Fruit fly (Drosophila melanogaster) whole organism, embryonic: ENCODE data around the gene CG6048.

Experiments used
- Aef1 ChIP-seq: fragments of 200-800 bp; sonication (Bioruptor generic); IDR thresholded peaks from 3 replicates; pipeline ENCODE4 v1.3.6; 2022; ENCODE audit warnings: missing biosample characterization, missing genetic modification characterization
- Atf6 ChIP-seq: fragments of 200-800 bp; sonication (Bioruptor generic); IDR thresholded peaks from 2 replicates; pipeline ENCODE4 v1.3.6; 2022; ENCODE audit warnings: missing biosample characterization, missing genetic modification characterization
- BEAF-32 ChIP-seq: fragments of 200-800 bp; sonication (Bioruptor generic); optimal IDR thresholded peaks from 3 replicates; lab custom pipeline; 2017; ENCODE audit warnings: missing biosample characterization, missing genetic modification characterization, mild to moderate bottlenecking, moderate library complexity, missing genetic modification reagents
- CG10543 ChIP-seq: fragments of 200-800 bp; sonication (Bioruptor generic); optimal IDR thresholded peaks from 3 replicates; lab custom pipeline; 2017; ENCODE audit warnings: missing biosample characterization, mild to moderate bottlenecking, missing genetic modification characterization, moderate library complexity
- CG11398 ChIP-seq: fragments of 200-800 bp; sonication (Bioruptor generic); optimal IDR thresholded peaks from 2 replicates; lab custom pipeline; 2016; ENCODE audit warnings: missing biosample characterization, missing genetic modification characterization
- CG11723 ChIP-seq: fragments of 200-800 bp; sonication (Bioruptor generic); optimal IDR thresholded peaks from 2 replicates; lab custom pipeline; 2017; ENCODE audit warnings: missing biosample characterization, mild to moderate bottlenecking, missing genetic modification characterization
- CG13287 ChIP-seq: fragments of 200-800 bp; sonication (Bioruptor generic); IDR thresholded peaks from 2 replicates; pipeline ENCODE4 v1.3.6; 2022; ENCODE audit warnings: missing biosample characterization, missing genetic modification characterization; ENCODE audit not compliant: partially characterized antibody
- CG14441 ChIP-seq: fragments of 200-800 bp; sonication (Bioruptor generic); IDR thresholded peaks from 2 replicates; pipeline ENCODE4 v1.3.6; 2022; ENCODE audit warnings: missing biosample characterization, missing genetic modification characterization
- CG14965 ChIP-seq: fragments of 200-800 bp; sonication (Bioruptor generic); optimal IDR thresholded peaks from 2 replicates; lab custom pipeline; 2016; ENCODE audit warnings: missing biosample characterization, missing genetic modification characterization, borderline replicate concordance
- CG15011 ChIP-seq: fragments of 200-800 bp; sonication (Bioruptor generic); optimal IDR thresholded peaks from 3 replicates; lab custom pipeline; 2018; ENCODE audit warnings: missing biosample characterization, mild to moderate bottlenecking, missing genetic modification characterization
- CG15514 ChIP-seq: fragments of 200-800 bp; sonication (Bioruptor generic); optimal IDR thresholded peaks from 3 replicates; lab custom pipeline; 2017; ENCODE audit warnings: missing biosample characterization, missing genetic modification characterization, mild to moderate bottlenecking, moderate library complexity, missing genetic modification reagents
- CG18476 ChIP-seq: fragments of 200-800 bp; sonication (Bioruptor generic); optimal IDR thresholded peaks from 2 replicates; lab custom pipeline; 2016; ENCODE audit warnings: missing biosample characterization, mild to moderate bottlenecking, missing genetic modification characterization
- CG18599 ChIP-seq: fragments of 200-800 bp; sonication (Bioruptor generic); optimal IDR thresholded peaks from 3 replicates; lab custom pipeline; 2017; ENCODE audit warnings: missing biosample characterization, missing genetic modification characterization, mild to moderate bottlenecking, moderate library complexity, missing genetic modification reagents
- CG2129 ChIP-seq: fragments of 200-800 bp; sonication (Bioruptor generic); IDR thresholded peaks from 2 replicates; pipeline ENCODE4 v1.3.6; 2022; ENCODE audit warnings: missing biosample characterization, missing genetic modification characterization; ENCODE audit not compliant: partially characterized antibody
- CG31224 ChIP-seq: fragments of 200-800 bp; sonication (Bioruptor generic); IDR thresholded peaks from 2 replicates; pipeline ENCODE4 v1.3.6; 2022; ENCODE audit warnings: missing biosample characterization, missing genetic modification characterization
- CG33557 ChIP-seq: fragments of 200-800 bp; sonication (Bioruptor generic); optimal IDR thresholded peaks from 2 replicates; lab custom pipeline; 2019; ENCODE audit warnings: missing biosample characterization, mild to moderate bottlenecking, missing genetic modification characterization, moderate library complexity
- CG3995 ChIP-seq: fragments of 200-800 bp; sonication (Bioruptor generic); optimal IDR thresholded peaks from 3 replicates; lab custom pipeline; 2016; ENCODE audit warnings: missing biosample characterization, missing genetic modification characterization
- CG4328 ChIP-seq: fragments of 200-800 bp; sonication (Bioruptor generic); optimal IDR thresholded peaks from 3 replicates; lab custom pipeline; 2017; ENCODE audit warnings: missing biosample characterization, missing genetic modification reagents, missing genetic modification characterization
- CG5245 ChIP-seq: fragments of 200-800 bp; sonication (Bioruptor generic); optimal IDR thresholded peaks from 3 replicates; lab custom pipeline; 2016; ENCODE audit warnings: missing biosample characterization, missing genetic modification characterization
- CG8478 ChIP-seq: fragments of >200 bp; optimal IDR thresholded peaks from 2 replicates; lab custom pipeline; 2018
- CG8924 ChIP-seq: fragments of 200-800 bp; optimal IDR thresholded peaks from 3 replicates; lab custom pipeline; 2019; ENCODE audit warnings: missing biosample characterization, mild to moderate bottlenecking, missing genetic modification characterization, moderate library complexity
- CG9797 ChIP-seq: fragments of 200-800 bp; sonication (Bioruptor generic); optimal IDR thresholded peaks from 3 replicates; lab custom pipeline; 2018; ENCODE audit warnings: missing biosample characterization, mild to moderate bottlenecking, missing genetic modification characterization
- CG9817 ChIP-seq: fragments of 200-800 bp; sonication (Bioruptor generic); optimal IDR thresholded peaks from 2 replicates; lab custom pipeline; 2018; ENCODE audit warnings: missing biosample characterization, mild to moderate bottlenecking, missing genetic modification characterization, moderate library complexity
- CkIIα-i1 ChIP-seq: fragments of 200-800 bp; sonication (Bioruptor generic); IDR thresholded peaks from 2 replicates; pipeline ENCODE4 v1.3.6; 2022; ENCODE audit warnings: missing biosample characterization, missing genetic modification characterization
- Dad ChIP-seq: fragments of 200-800 bp; sonication (Bioruptor generic); optimal IDR thresholded peaks from 3 replicates; lab custom pipeline; 2016; ENCODE audit warnings: missing biosample characterization, missing genetic modification characterization
- Lpt ChIP-seq: fragments of >200 bp; optimal IDR thresholded peaks from 2 replicates; lab custom pipeline; 2018; ENCODE audit warnings: missing biosample characterization, missing genetic modification characterization
- NC2β ChIP-seq: fragments of 200-800 bp; sonication (Bioruptor generic); optimal IDR thresholded peaks from 2 replicates; lab custom pipeline; 2016; ENCODE audit warnings: missing biosample characterization, missing genetic modification characterization
- Nf-YA ChIP-seq: fragments of 200-800 bp; sonication (Bioruptor generic); IDR thresholded peaks from 2 replicates; pipeline ENCODE4 v1.3.6; 2022; ENCODE audit warnings: missing biosample characterization, missing genetic modification characterization
- Six4 ChIP-seq: fragments of 200-800 bp; sonication (Bioruptor generic); optimal IDR thresholded peaks from 2 replicates; lab custom pipeline; 2016; ENCODE audit warnings: missing biosample characterization, missing genetic modification characterization
- al ChIP-seq: fragments of 200-800 bp; sonication (Bioruptor generic); IDR thresholded peaks from 2 replicates; pipeline ENCODE4 v1.3.6; 2022; ENCODE audit warnings: missing biosample characterization, missing genetic modification characterization
- amos ChIP-seq: fragments of 200-800 bp; sonication (Bioruptor generic); IDR thresholded peaks from 2 replicates; pipeline ENCODE4 v1.3.6; 2022; ENCODE audit warnings: missing biosample characterization, missing genetic modification characterization; ENCODE audit not compliant: partially characterized antibody
- az2 ChIP-seq: fragments of 200-800 bp; sonication (Bioruptor generic); optimal IDR thresholded peaks from 3 replicates; lab custom pipeline; 2016; ENCODE audit warnings: missing biosample characterization, missing genetic modification characterization
- bab2 ChIP-seq: fragments of 200-800 bp; sonication (Bioruptor generic); optimal IDR thresholded peaks from 2 replicates; lab custom pipeline; 2016; ENCODE audit warnings: missing biosample characterization, missing genetic modification characterization
- cad ChIP-seq: fragments of >200 bp; optimal IDR thresholded peaks from 2 replicates; lab custom pipeline; 2017; ENCODE audit warnings: missing biosample characterization, missing genetic modification characterization
- chinmo ChIP-seq: fragments of 200-800 bp; sonication (Bioruptor generic); IDR thresholded peaks from 4 replicates; pipeline ENCODE4 v1.3.6; 2022; ENCODE audit warnings: missing biosample characterization, missing genetic modification characterization; ENCODE audit not compliant: partially characterized antibody
- chm ChIP-seq: fragments of 200-800 bp; sonication (Bioruptor generic); IDR thresholded peaks from 2 replicates; pipeline ENCODE4 v1.3.6; 2022; ENCODE audit warnings: missing biosample characterization, missing genetic modification characterization
- da ChIP-seq: fragments of 200-800 bp; sonication (Bioruptor generic); optimal IDR thresholded peaks from 2 replicates; lab custom pipeline; 2016; ENCODE audit warnings: missing biosample characterization, missing genetic modification characterization
- gcm ChIP-seq: fragments of 200-800 bp; sonication (Bioruptor generic); optimal IDR thresholded peaks from 2 replicates; lab custom pipeline; 2019; ENCODE audit warnings: missing biosample characterization, mild to moderate bottlenecking, missing genetic modification characterization, moderate library complexity
- hb ChIP-seq: fragments of 200-800 bp; sonication (Bioruptor generic); IDR thresholded peaks from 3 replicates; pipeline ENCODE4 v1.3.6; 2022; ENCODE audit warnings: missing biosample characterization, missing genetic modification characterization; ENCODE audit not compliant: partially characterized antibody
- hbn ChIP-seq: fragments of 200-800 bp; sonication (Bioruptor generic); IDR thresholded peaks from 2 replicates; pipeline ENCODE4 v1.3.6; 2022; ENCODE audit warnings: missing biosample characterization, missing genetic modification characterization; ENCODE audit not compliant: partially characterized antibody
- her ChIP-seq: fragments of 200-800 bp; sonication (Bioruptor generic); optimal IDR thresholded peaks from 2 replicates; lab custom pipeline; 2016; ENCODE audit warnings: missing biosample characterization, missing genetic modification characterization
- onecut ChIP-seq: fragments of 200-800 bp; sonication (Bioruptor generic); IDR thresholded peaks from 2 replicates; pipeline ENCODE4 v1.3.6; 2022; ENCODE audit warnings: missing biosample characterization, missing genetic modification characterization
- phol ChIP-seq: fragments of 200-800 bp; sonication (Bioruptor generic); optimal IDR thresholded peaks from 3 replicates; lab custom pipeline; 2018; ENCODE audit warnings: missing biosample characterization, mild to moderate bottlenecking, missing genetic modification characterization, moderate library complexity
- row ChIP-seq: fragments of 200-800 bp; sonication (Bioruptor generic); IDR thresholded peaks from 3 replicates; pipeline ENCODE4 v1.3.6; 2022; ENCODE audit warnings: missing biosample characterization, missing genetic modification characterization
- sob ChIP-seq: fragments of 200-800 bp; sonication (Bioruptor generic); IDR thresholded peaks from 2 replicates; pipeline ENCODE4 v1.3.6; 2022; ENCODE audit warnings: missing biosample characterization, missing genetic modification characterization
- twi ChIP-seq: fragments of 200-800 bp; optimal IDR thresholded peaks from 2 replicates; lab custom pipeline; 2019; ENCODE audit warnings: missing biosample characterization, mild to moderate bottlenecking, missing genetic modification characterization, moderate library complexity
- unc-4 ChIP-seq: fragments of 200-800 bp; sonication (Bioruptor generic); IDR thresholded peaks from 2 replicates; pipeline ENCODE4 v1.3.6; 2022; ENCODE audit warnings: missing biosample characterization, missing genetic modification characterization; ENCODE audit not compliant: partially characterized antibody
- z ChIP-seq: fragments of 200-800 bp; sonication (Bioruptor generic); IDR thresholded peaks from 3 replicates; pipeline ENCODE4 v1.3.6; 2022; ENCODE audit warnings: missing biosample characterization, missing genetic modification characterization
- zf30C ChIP-seq: fragments of 200-800 bp; sonication (Bioruptor generic); optimal IDR thresholded peaks from 3 replicates; lab custom pipeline; 2018; ENCODE audit warnings: missing biosample characterization, mild to moderate bottlenecking, missing genetic modification characterization

CG6048 gene

dm6 chrX:6000747-6001426, 48.5 kb downstream of the CG6048 start, which contains the start of gene CG4766 (continued):
- peak; percentile 88 for TF ChIP-seq CG18599 (GFP tag; lab: Kevin White, UChicago)
- TF ChIP-seq Six4: peak; percentile 79
- no peak for TF ChIP-seq CG14965 (GFP tag; lab: Kevin White, UChicago)
- TF ChIP-seq CG3995: no peak
- TF ChIP-seq CG9797 (GFP tag; lab: Kevin White, UChicago): no peak
- TF ChIP-seq CG18476 (GFP tag; lab: Kevin White, UChicago): peak; percentile 68
- peak; percentile 71 for TF ChIP-seq CG11723
- TF ChIP-seq CG15011 (GFP tag; lab: Kevin White, UChicago): peak; percentile 66
- TF ChIP-seq CG14441 (GFP tag; lab: Robert Waterston, UW): peak; percentile 56
- TF ChIP-seq CkIIα-i1: no peak
- no peak for TF ChIP-seq cad (GFP tag; lab: Kevin White, UChicago)
- TF ChIP-seq sob: peak; percentile 62
- peak; percentile 90 for TF ChIP-seq phol
- TF ChIP-seq CG4328 (GFP tag; lab: Kevin White, UChicago): peak; percentile 83
- no peak for TF ChIP-seq chinmo (GFP tag; lab: Robert Waterston, UW)
- no peak for TF ChIP-seq amos (GFP tag; lab: Robert Waterston, UW)
- peak; percentile 40; the same call in 1 of the 2 replicates for TF ChIP-seq CG31224 (GFP tag; lab: Robert Waterston, UW)
- peak; percentile 71 for TF ChIP-seq Dad (GFP tag; lab: Kevin White, UChicago)
- TF ChIP-seq BEAF-32 (GFP tag; lab: Kevin White, UChicago): peak; percentile 3
- TF ChIP-seq CG9817 (tag; lab: Kevin White, UChicago): peak; percentile 65
- peak; percentile 52 for TF ChIP-seq da (GFP tag; lab: Kevin White, UChicago)
- peak; percentile 46; the same call in 1 of the 2 replicates for TF ChIP-seq al (GFP tag; lab: Robert Waterston, UW)
- 0 out of 2 replicates have a peak, but pooled peaks have one; percentile 45 for TF ChIP-seq Nf-YA (GFP tag; lab: Robert Waterston, UW)
- peak; percentile 54; the same call in 2 of the 3 replicates for TF ChIP-seq Aef1 (GFP tag; lab: Robert Waterston, UW)
- peak; percentile 66 for TF ChIP-seq chm (GFP tag; lab: Robert Waterston, UW)
- TF ChIP-seq z (GFP tag; lab: Robert Waterston, UW): no peak
- peak; percentile 91 for TF ChIP-seq onecut
- TF ChIP-seq her (GFP tag; lab: Kevin White, UChicago): peak; percentile 47
- TF ChIP-seq CG33557 (GFP tag; lab: Kevin White, UChicago): peak; percentile 94
- no peak for TF ChIP-seq hb
- no peak for TF ChIP-seq unc-4
- TF ChIP-seq az2: peak; percentile 87
- TF ChIP-seq CG15514 (GFP tag; lab: Kevin White, UChicago): peak; percentile 29
- TF ChIP-seq CG2129 (GFP tag; lab: Robert Waterston, UW): no peak
- no peak for TF ChIP-seq CG8478 (lab: Kevin White, UChicago)
- peak; percentile 57 for TF ChIP-seq CG11398 (GFP tag; lab: Kevin White, UChicago)
- peak; percentile 81 for TF ChIP-seq CG10543 (GFP tag; lab: Kevin White, UChicago)
- TF ChIP-seq bab2 (GFP tag; lab: Kevin White, UChicago): peak; percentile 82
- peak; percentile 74 for TF ChIP-seq CG5245 (GFP tag; lab: Kevin White, UChicago)
- TF ChIP-seq row (GFP tag; lab: Robert Waterston, UW): peak; percentile 92
- peak; percentile 69; the same call in 1 of the 2 replicates for TF ChIP-seq Atf6 (GFP tag; lab: Robert Waterston, UW)
- peak; percentile 96 for TF ChIP-seq zf30C (GFP tag; lab: Kevin White, UChicago)
- peak; percentile 90 for TF ChIP-seq CG8924 (tag; lab: Kevin White, UChicago)
- TF ChIP-seq Lpt (GFP tag; lab: Kevin White, UChicago): no peak
- peak; percentile 79 for TF ChIP-seq twi
- TF ChIP-seq CG13287 (GFP tag; lab: Robert Waterston, UW): no peak
- TF ChIP-seq hbn: no peak
- peak; percentile 85 for TF ChIP-seq gcm (GFP tag; lab: Kevin White, UChicago)
- TF ChIP-seq NC2β: peak; percentile 87
